Worm (Caenorhabditis elegans): Measurements from ENCODE around the gene tmc-2.

ce11 chrX:9311225-9311624, 7.7 kb downstream of the tmc-2 start, which contains the start of gene H29C22.1:
- TF ChIP-seq egl-18 (GFP tag; IDR thresholded peaks at IDR 0.05) (no peak), K12H6.12 (tag; optimal IDR thresholded peaks at IDR 0.05) (no peak), aptf-3 (GFP tag; IDR thresholded peaks at IDR 0.05) (no peak), ama-1 (optimal IDR thresholded peaks at IDR 0.05) (no peak), ama-1 (GFP tag; optimal IDR thresholded peaks at IDR 0.05) (no peak), sptf-2 (GFP tag; optimal IDR thresholded peaks at IDR 0.05) (no peak), hmg-1.2 (GFP tag; IDR thresholded peaks at IDR 0.05) (no peak), Y95B8A.8 (GFP tag; IDR thresholded peaks at IDR 0.05) (no peak), F23B12.7 (tag; optimal IDR thresholded peaks at IDR 0.05; ENCODE audit: insufficient read depth) (no peak)
